Worm (Caenorhabditis elegans): ENCODE data around the gene best-24.
A peak's percentile ranks its signal among the peaks of the same experiment; 100 is the strongest.

The best-24 gene

DNA sequence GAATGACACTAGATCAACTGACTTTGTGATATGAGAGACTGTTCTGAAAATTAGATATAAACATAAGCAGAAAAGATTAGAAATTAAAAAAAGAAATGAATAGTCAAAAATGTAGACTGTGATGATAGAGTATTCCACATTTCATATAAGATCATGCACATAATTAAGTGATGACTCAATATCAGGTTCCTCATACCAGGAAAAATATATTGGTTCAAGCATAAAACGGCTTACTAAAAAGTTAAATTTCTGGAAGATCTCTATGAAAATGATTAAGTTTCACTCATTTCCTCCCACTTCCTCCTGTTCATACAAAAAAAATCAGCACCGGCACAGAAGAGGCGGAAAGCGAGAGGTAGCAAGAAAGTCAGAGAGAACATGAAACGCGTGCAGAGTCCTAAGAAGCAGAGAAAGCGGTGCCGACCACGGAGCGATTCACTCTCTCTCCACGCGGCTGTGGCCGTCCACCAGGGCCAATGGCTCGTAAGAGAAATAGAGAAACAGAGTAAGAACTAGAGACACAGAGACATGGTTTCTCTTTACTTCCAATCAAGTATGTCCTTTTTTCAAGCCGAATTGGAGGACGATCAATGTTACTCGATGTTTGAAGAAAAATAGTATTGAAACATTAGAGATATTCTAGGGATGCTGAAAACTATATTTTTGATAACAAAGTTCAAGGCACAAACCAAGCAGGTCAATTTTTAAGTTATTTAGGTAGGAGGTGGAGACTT, 9.1 kb upstream of the best-24 start, which contains the start of the genes ZK688.5 and fahd-1 (continued):
- TF ChIP-seq lin-35 (GFP tag; optimal IDR thresholded peaks at IDR 0.05) (no peak), lir-1 (GFP tag; conservative IDR thresholded peaks at IDR 0.05) (no peak), ccch-3 (GFP tag; optimal IDR thresholded peaks at IDR 0.05) (no peak), mcd-1 (GFP tag; IDR thresholded peaks at IDR 0.05) (no peak; the same call in 1 of the 2 replicates), K11D2.4 (GFP tag; IDR thresholded peaks at IDR 0.05) (0 out of 2 replicates have a peak, but pooled peaks have one; percentile 10), ekl-4 (GFP tag; IDR thresholded peaks at IDR 0.05) (no peak), rec-8 (tag; optimal IDR thresholded peaks at IDR 0.05) (no peak), nhr-27 (tag; optimal IDR thresholded peaks at IDR 0.05) (no peak), Y95B8A.8 (GFP tag; IDR thresholded peaks at IDR 0.05) (no peak), unc-62 (GFP tag; optimal IDR thresholded peaks at IDR 0.05) (peak; percentile 23), nfya-1 (tag; optimal IDR thresholded peaks at IDR 0.05; ENCODE audit: borderline replicate concordance, insufficient read depth) (no peak), tbx-9 (tag; optimal IDR thresholded peaks at IDR 0.05; ENCODE audit: borderline replicate concordance) (no peak), hlh-26 (GFP tag; conservative IDR thresholded peaks at IDR 0.05) (no peak), T07F8.4 (tag; optimal IDR thresholded peaks at IDR 0.05) (no peak), zfh-2 (GFP tag; conservative IDR thresholded peaks at IDR 0.05) (no peak), madf-6 (GFP tag; IDR thresholded peaks at IDR 0.05) (peak; percentile 27; the same call in 1 of the 2 replicates), sea-2 (GFP tag; IDR thresholded peaks at IDR 0.05) (no peak), fkh-3 (tag; optimal IDR thresholded peaks at IDR 0.05) (no peak), ztf-22 (GFP tag; optimal IDR thresholded peaks at IDR 0.05) (no peak), snpc-1.3 (tag; optimal IDR thresholded peaks at IDR 0.05; ENCODE audit: insufficient read depth) (no peak), attf-5 (GFP tag; optimal IDR thresholded peaks at IDR 0.05) (peak; percentile 86), B0261.1 (tag; optimal IDR thresholded peaks at IDR 0.05) (no peak), F33H1.4 (GFP tag; IDR thresholded peaks at IDR 0.05) (no peak), egrh-3 (GFP tag; IDR thresholded peaks at IDR 0.05) (peak; percentile 24; the same call in 1 of the 2 replicates), athp-1 (tag; optimal IDR thresholded peaks at IDR 0.05) (no peak), tlf-1 (GFP tag; optimal IDR thresholded peaks at IDR 0.05) (no peak), ceh-100 (GFP tag; IDR thresholded peaks at IDR 0.05) (no peak), ceh-58 (GFP tag; IDR thresholded peaks at IDR 0.05) (no peak), tbp1 (GFP tag; optimal IDR thresholded peaks at IDR 0.05) (peak; percentile 45), D2030.7 (GFP tag; IDR thresholded peaks at IDR 0.05) (no peak), F57A8.1 (GFP tag; optimal IDR thresholded peaks at IDR 0.05) (no peak), B0336.3 (GFP tag; IDR thresholded peaks at IDR 0.05) (0 out of 2 replicates have a peak, but pooled peaks have one; percentile 52), snpc-1.1 (tag; optimal IDR thresholded peaks at IDR 0.05; ENCODE audit: insufficient read depth) (no peak), cebp-2 (GFP tag; IDR thresholded peaks at IDR 0.05) (no peak), ama-1 (optimal IDR thresholded peaks at IDR 0.05) (no peak), ama-1 (GFP tag; optimal IDR thresholded peaks at IDR 0.05) (no peak), Y79H2A.3 (GFP tag; conservative IDR thresholded peaks at IDR 0.05) (no peak), ceh-40 (GFP tag; IDR thresholded peaks at IDR 0.05) (no peak), C17E4.6 (GFP tag; IDR thresholded peaks at IDR 0.05) (no peak), hrde-1 (tag; optimal IDR thresholded peaks at IDR 0.05; ENCODE audit: borderline replicate concordance) (no peak), lin-26 (GFP tag; IDR thresholded peaks at IDR 0.05) (0 out of 2 replicates have a peak, but pooled peaks have one; percentile 25), dox-1 (GFP tag; IDR thresholded peaks at IDR 0.05) (no peak; the same call in 1 of the 2 replicates), nhr-80 (tag; optimal IDR thresholded peaks at IDR 0.05) (peak; percentile 91), attf-6 (GFP tag; IDR thresholded peaks at IDR 0.05) (no peak), ztf-3 (GFP tag; optimal IDR thresholded peaks at IDR 0.05) (no peak), T26A5.8 (tag; optimal IDR thresholded peaks at IDR 0.05) (no peak), akir-1 (GFP tag; optimal IDR thresholded peaks at IDR 0.05) (no peak)

Data from whole organism, young adult.